Worm (Caenorhabditis elegans): ENCODE results near the gene bath-10.

- TF ChIP-seq K02D7.2 (tag; optimal IDR thresholded peaks at IDR 0.05) (no peak), hlh-15 (tag; optimal IDR thresholded peaks at IDR 0.05) (no peak)
These were observed 31.2 kb upstream of the bath-10 start, which contains the start of gene F14D2.15 for ce11 chrII:3343714-3344113.

Measured in whole organism, late embryonic.